Worm (Caenorhabditis elegans) whole organism, L1 larva: Measurements from ENCODE around the gene M01G5.1.

ENCODE experiments used
- blmp-1 ChIP-seq: fragments of 150-350 bp; optimal IDR thresholded peaks from 2 replicates; lab custom pipeline; 2014; ENCODE audit warnings: missing biosample characterization, missing genetic modification characterization
- efl-1 ChIP-seq, 4 experiments: fragments of 150-350 bp; optimal IDR thresholded peaks in 3 of 4; peaks in 1 of 4; 1 replicate in 1 of 4; 2 replicates in 3 of 4; lab custom pipeline; 2014; ENCODE audit warnings: missing biosample characterization in 2 of 4, missing genetic modification characterization in 2 of 4, missing genetic modification reagents in 2 of 4
- egl-27 ChIP-seq, 2 experiments: fragments of 150-350 bp in 1 of 2; sonication (generic microtip); optimal IDR thresholded peaks; 3 replicates each; lab custom pipeline; 2017 to 2018; ENCODE audit warnings: missing biosample characterization in 2 of 2, missing genetic modification characterization in 2 of 2, missing genetic modification reagents in 2 of 2
- elt-2 ChIP-seq: sonication (generic microtip); optimal IDR thresholded peaks from 2 replicates; lab custom pipeline; 2016; ENCODE audit warnings: missing genetic modification characterization, mild to moderate bottlenecking, inconsistent platforms, missing compliant biosample characterization, missing genetic modification reagents
- hlh-17 ChIP-seq: fragments of 200-800 bp; sonication (Bioruptor generic); optimal IDR thresholded peaks from 2 replicates; lab custom pipeline; 2018; ENCODE audit warnings: missing genetic modification characterization, mild to moderate bottlenecking, missing compliant biosample characterization, moderate library complexity, borderline replicate concordance
- lin-39 ChIP-seq: fragments of 150-350 bp; optimal IDR thresholded peaks from 2 replicates; lab custom pipeline; 2014; ENCODE audit warnings: missing biosample characterization, missing genetic modification reagents, missing genetic modification characterization
- nhr-11 ChIP-seq: fragments of 150-350 bp; optimal IDR thresholded peaks from 2 replicates; lab custom pipeline; 2014; ENCODE audit warnings: missing biosample characterization, missing genetic modification characterization
- snpc-4 ChIP-seq: fragments of 150-350 bp; optimal IDR thresholded peaks from 2 replicates; lab custom pipeline; 2014; ENCODE audit warnings: missing biosample characterization, missing genetic modification characterization
- unc-62 ChIP-seq: fragments of 150-350 bp; optimal IDR thresholded peaks from 2 replicates; lab custom pipeline; 2014; ENCODE audit warnings: missing biosample characterization, missing genetic modification reagents, missing genetic modification characterization
- ztf-4 ChIP-seq: fragments of 150-350 bp; optimal IDR thresholded peaks from 2 replicates; lab custom pipeline; 2014; ENCODE audit warnings: missing biosample characterization, missing genetic modification characterization

ce11 chrIII:1446747-1447146 is 49.5 kb upstream of the M01G5.1 start:
- no peak for TF ChIP-seq blmp-1 (tag; lab: Kevin White, UChicago)
- no peak for TF ChIP-seq snpc-4 (tag; lab: Kevin White, UChicago)
- TF ChIP-seq efl-1 (optimal IDR thresholded peaks at IDR 0.05; lab: Kevin White, UChicago) = no peak
- no peak for TF ChIP-seq efl-1 (GFP tag; optimal IDR thresholded peaks at IDR 0.05 in 1 of 2; lab: Kevin White, UChicago)
- no peak for TF ChIP-seq lin-39
- no peak for TF ChIP-seq nhr-11 (tag; lab: Kevin White, UChicago)
- no peak for TF ChIP-seq elt-2 (tag; lab: Kevin White, UChicago)
- no peak for TF ChIP-seq ztf-4 (tag; lab: Kevin White, UChicago)
- TF ChIP-seq egl-27 (tag; optimal IDR thresholded peaks at IDR 0.05; lab: Kevin White, UChicago) = no peak
- no peak for TF ChIP-seq unc-62 (GFP tag; lab: Kevin White, UChicago)
- no peak for TF ChIP-seq hlh-17 (GFP tag; lab: Kevin White, UChicago)
